Worm (Caenorhabditis elegans): ENCODE results near the gene mrps-11.

ce11 chrV:12505730-12506129 lies 11.3 kb upstream of the mrps-11 start:
- TF ChIP-seq W03F9.2 (tag; optimal IDR thresholded peaks at IDR 0.05) (no peak), him-1 (tag; optimal IDR thresholded peaks at IDR 0.05) (no peak), dao-5 (tag; optimal IDR thresholded peaks at IDR 0.05) (no peak)
